Fruit fly (Drosophila melanogaster): ENCODE results near the gene ouib.

ouib gene

dm6 chr3R:8746354-8746753, 21.1 kb downstream of the ouib start:
- TF ChIP-seq CG10267 (tag; optimal IDR thresholded peaks at IDR 0.05) (peak; percentile 62), crp (GFP tag; optimal IDR thresholded peaks at IDR 0.05) (no peak), CG10543 (GFP tag; optimal IDR thresholded peaks at IDR 0.05) (no peak), CG9215 (GFP tag; IDR thresholded peaks at IDR 0.05) (no peak), inv (GFP tag; IDR thresholded peaks at IDR 0.05; ENCODE audit: partially characterized antibody) (no peak), cad (GFP tag; optimal IDR thresholded peaks at IDR 0.05) (no peak), Lhr (GFP tag; optimal IDR thresholded peaks at IDR 0.05) (peak; percentile 22), CG31441 (GFP tag; IDR thresholded peaks at IDR 0.05) (peak; percentile 80), tna (GFP tag; IDR thresholded peaks at IDR 0.05; ENCODE audit: partially characterized antibody) (no peak), kni (GFP tag; optimal IDR thresholded peaks at IDR 0.05) (no peak), wor (GFP tag; IDR thresholded peaks at IDR 0.05) (peak; percentile 46; the same call in 1 of the 2 replicates), CG17829 (tag; optimal IDR thresholded peaks at IDR 0.05) (peak; percentile 78), dpn (GFP tag; optimal IDR thresholded peaks at IDR 0.05) (peak in 1 of 2 experiments; percentile 63), CG12299 (tag; optimal IDR thresholded peaks at IDR 0.05) (peak; percentile 30), crol (GFP tag; IDR thresholded peaks at IDR 0.05) (no peak), CG12391 (tag; optimal IDR thresholded peaks at IDR 0.05) (peak; percentile 74), CG2120 (GFP tag; optimal IDR thresholded peaks at IDR 0.05) (peak; percentile 38), wdn (GFP tag; IDR thresholded peaks at IDR 0.05) (0 out of 2 replicates have a peak, but pooled peaks have one; percentile 4), ranshi (GFP tag; IDR thresholded peaks at IDR 0.05) (peak; percentile 69), CG11560 (tag; IDR thresholded peaks at IDR 0.05) (no peak), CG10654 (GFP tag; optimal IDR thresholded peaks at IDR 0.05) (peak; percentile 11), chm (GFP tag; IDR thresholded peaks at IDR 0.05) (no peak), Bdp1 (GFP tag; optimal IDR thresholded peaks at IDR 0.05) (no peak), peb (GFP tag; IDR thresholded peaks at IDR 0.05) (no peak), Lpt (GFP tag; optimal IDR thresholded peaks at IDR 0.05) (no peak), chinmo (GFP tag; IDR thresholded peaks at IDR 0.05; ENCODE audit: partially characterized antibody) (no peak), Sry-β (GFP tag; optimal IDR thresholded peaks at IDR 0.05) (no peak), Spps (tag; optimal IDR thresholded peaks at IDR 0.05) (peak; percentile 64), ash1 (GFP tag; optimal IDR thresholded peaks at IDR 0.05) (no peak), Max (GFP tag; optimal IDR thresholded peaks at IDR 0.05) (peak; percentile 65), esg (GFP tag; conservative IDR thresholded peaks at IDR 0.05) (peak; percentile 68), fd3F (GFP tag; optimal IDR thresholded peaks at IDR 0.05) (peak; percentile 8), CG4282 (GFP tag; optimal IDR thresholded peaks at IDR 0.05) (no peak), CG12236 (GFP tag; optimal IDR thresholded peaks at IDR 0.05) (no peak), Opbp (GFP tag; IDR thresholded peaks at IDR 0.05; ENCODE audit: partially characterized antibody) (no peak), CG11723 (GFP tag; optimal IDR thresholded peaks at IDR 0.05) (no peak), slp2 (GFP tag; optimal IDR thresholded peaks at IDR 0.05) (no peak), dm (GFP tag; optimal IDR thresholded peaks at IDR 0.05) (no peak), psq (GFP tag; optimal IDR thresholded peaks at IDR 0.05) (no peak), jumu (GFP tag; optimal IDR thresholded peaks at IDR 0.05) (no peak), Pdp1 (GFP tag; optimal IDR thresholded peaks at IDR 0.05) (peak; percentile 22 to 31), CG4820 (GFP tag; optimal IDR thresholded peaks at IDR 0.05) (peak; percentile 65), ssp (GFP tag; IDR thresholded peaks at IDR 0.05) (peak; percentile 30; the same call in 1 of the 2 replicates), CG8089 (GFP tag; optimal IDR thresholded peaks at IDR 0.05) (no peak), ro (GFP tag; IDR thresholded peaks at IDR 0.05) (no peak; the same call in 1 of the 2 replicates), caup (GFP tag; optimal IDR thresholded peaks at IDR 0.05; ENCODE audit: severe bottlenecking) (peak; percentile 2), CG7987 (GFP tag; optimal IDR thresholded peaks at IDR 0.05) (no peak), abd-A (tag; optimal IDR thresholded peaks at IDR 0.05) (no peak), otp (GFP tag; IDR thresholded peaks at IDR 0.05) (no peak), CG9932 (GFP tag; IDR thresholded peaks at IDR 0.05) (peak; percentile 36; the same call in 1 of the 2 replicates), CG18619 (GFP tag; optimal IDR thresholded peaks at IDR 0.05) (peak; percentile 20)
